Worm (Caenorhabditis elegans): ENCODE data around the gene sre-34.

The sre-34 gene

DNA sequence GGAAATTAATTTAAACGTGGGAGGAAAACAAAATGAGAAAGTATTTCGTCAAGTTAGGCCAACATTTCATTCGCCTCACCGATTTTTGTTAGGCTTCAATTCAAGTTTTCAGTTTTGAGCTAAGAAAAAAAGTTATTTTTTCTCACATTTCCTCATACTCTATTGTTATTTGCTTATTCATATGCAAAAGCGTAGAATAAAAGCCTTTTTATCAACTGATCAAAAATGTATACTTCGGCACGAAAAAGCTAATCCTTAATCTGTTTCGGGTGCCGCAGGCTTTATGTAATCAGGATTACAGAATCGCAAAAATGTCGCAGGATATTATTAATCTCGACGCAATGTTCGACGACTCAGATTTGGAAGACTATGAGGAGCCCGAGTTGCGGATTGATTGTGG is 40.0 kb downstream of the sre-34 start, which contains the start of gene T21B4.15:
T21B4.15 (plus strand) TSS at position 301 of the 400 bp plus-strand sequence.
- TF ChIP-seq swsn-7 (tag; optimal IDR thresholded peaks at IDR 0.05) (no peak), dsc-1 (tag; optimal IDR thresholded peaks at IDR 0.05) (peak; percentile 53), lin-14 (GFP tag; optimal IDR thresholded peaks at IDR 0.05) (peak; percentile 25)

DNA sequence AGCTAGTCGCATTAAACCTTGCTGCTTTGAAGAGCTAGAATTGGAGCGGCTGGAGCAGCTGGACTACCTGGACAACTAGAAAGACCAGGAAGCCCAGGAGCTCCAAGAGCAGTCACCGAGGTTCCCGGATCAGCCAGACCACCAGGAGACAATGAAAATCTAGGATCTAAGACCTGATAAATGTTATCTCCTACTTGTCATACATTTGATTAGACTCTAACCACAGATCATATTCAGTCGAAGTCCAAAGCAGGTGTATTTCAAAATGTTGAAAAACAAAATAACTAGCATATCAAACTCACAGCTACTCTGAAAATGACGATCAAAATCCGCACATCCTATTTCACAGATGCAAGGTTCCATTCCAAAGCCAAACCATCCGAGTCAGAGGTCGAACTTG is 42.0 kb downstream of the sre-34 start, which contains the start of gene srz-6:
srz-6 (plus strand) TSS at position 301 of the 400 bp plus-strand sequence.
- TF ChIP-seq hpl-2 (GFP tag; optimal IDR thresholded peaks at IDR 0.05) (no peak), nhr-47 (tag; optimal IDR thresholded peaks at IDR 0.05) (no peak), ztf-4 (tag; optimal IDR thresholded peaks at IDR 0.05) (no peak), efl-3 (GFP tag; optimal IDR thresholded peaks at IDR 0.05) (no peak), C04F5.9 (tag; optimal IDR thresholded peaks at IDR 0.05) (no peak), hlh-4 (tag; optimal IDR thresholded peaks at IDR 0.05) (no peak), ceh-63 (GFP tag; optimal IDR thresholded peaks at IDR 0.05) (no peak), egl-27 (tag; optimal IDR thresholded peaks at IDR 0.05) (no peak), zag-1 (tag; optimal IDR thresholded peaks at IDR 0.05) (no peak), lin-15B (tag; optimal IDR thresholded peaks at IDR 0.05) (no peak), aha-1 (tag; optimal IDR thresholded peaks at IDR 0.05) (no peak), unc-62 (GFP tag; optimal IDR thresholded peaks at IDR 0.05) (no peak), nhr-20 (tag; optimal IDR thresholded peaks at IDR 0.05) (no peak), jun-1 (tag; optimal IDR thresholded peaks at IDR 0.05) (no peak), nhr-237 (tag; optimal IDR thresholded peaks at IDR 0.05) (no peak), swsn-7 (tag; optimal IDR thresholded peaks at IDR 0.05) (no peak), fkh-8 (tag; optimal IDR thresholded peaks at IDR 0.05) (no peak), lin-13 (GFP tag; optimal IDR thresholded peaks at IDR 0.05) (no peak), skn-1 (tag; optimal IDR thresholded peaks at IDR 0.05) (no peak), elt-2 (tag; optimal IDR thresholded peaks at IDR 0.05) (no peak)

DNA sequence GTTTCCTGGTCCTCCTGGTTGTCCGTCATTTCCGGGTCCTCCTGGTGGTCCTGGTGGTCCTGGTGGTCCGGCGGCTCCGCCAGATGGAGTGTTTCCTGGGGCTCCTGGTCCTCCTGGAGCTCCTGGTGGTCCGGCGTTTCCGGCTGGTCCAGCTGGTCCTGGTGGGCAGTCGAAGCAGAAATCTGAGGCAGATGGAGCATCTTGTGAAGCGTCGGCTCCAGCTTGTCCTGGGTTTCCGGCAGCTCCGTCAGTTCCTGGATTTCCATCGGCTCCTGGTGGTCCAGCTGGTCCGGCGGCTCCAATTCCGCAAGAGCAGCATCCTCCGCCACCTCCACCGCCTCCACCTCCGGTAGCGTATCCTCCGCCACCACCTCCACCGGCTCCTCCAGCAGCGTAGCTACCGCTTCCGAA is 44.1 kb downstream of the sre-34 start:
- TF ChIP-seq ceh-8 (GFP tag; optimal IDR thresholded peaks at IDR 0.05) (peak; percentile 50), nhr-237 (tag; optimal IDR thresholded peaks at IDR 0.05) (no peak), blmp-1 (tag; optimal IDR thresholded peaks at IDR 0.05) (no peak)

DNA sequence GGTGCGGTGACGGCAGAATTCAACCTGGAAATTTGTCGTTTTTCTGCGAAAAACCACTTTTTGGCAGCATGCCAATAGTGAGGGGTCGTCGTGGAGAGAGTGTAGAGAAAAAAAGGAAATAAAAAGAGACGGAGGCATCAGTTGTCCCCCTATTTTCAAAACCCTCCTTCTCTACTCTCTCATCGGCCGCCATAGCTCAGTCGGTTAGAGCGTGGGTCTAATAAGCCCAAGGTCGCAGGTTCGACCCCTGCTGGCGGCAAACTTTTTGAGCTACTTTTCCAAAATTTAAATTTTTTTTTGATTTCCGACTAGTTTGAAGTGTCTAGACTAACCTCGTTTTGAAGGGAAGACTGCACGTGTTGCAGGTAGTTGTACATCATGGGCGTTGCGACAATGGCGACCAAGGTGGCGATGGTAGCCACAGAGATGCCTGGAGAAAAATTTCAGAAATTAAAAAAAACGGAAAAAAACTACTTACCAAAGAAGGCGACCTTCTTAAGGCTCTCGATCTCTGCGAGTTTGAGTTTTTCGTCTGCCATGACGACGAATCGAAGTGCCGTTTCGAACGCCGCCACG is 44.7 kb downstream of the sre-34 start, which contains the start of gene col-85:
col-85 (minus strand) TSS at position 540 of the 576 bp plus-strand sequence.
- TF ChIP-seq fkh-4 (tag; optimal IDR thresholded peaks at IDR 0.05; ENCODE audit: borderline replicate concordance) (no peak), nhr-20 (tag; optimal IDR thresholded peaks at IDR 0.05) (peak; percentile 70), zag-1 (tag; optimal IDR thresholded peaks at IDR 0.05) (no peak), egl-27 (tag; optimal IDR thresholded peaks at IDR 0.05) (peak in 1 of 2 experiments; percentile 53), grh-1 (GFP tag; IDR thresholded peaks at IDR 0.05) (peak; percentile 43; the same call in 1 of the 2 replicates), nhr-47 (tag; optimal IDR thresholded peaks at IDR 0.05) (peak; percentile 82), ceh-8 (GFP tag; optimal IDR thresholded peaks at IDR 0.05) (no peak), ceh-63 (GFP tag; optimal IDR thresholded peaks at IDR 0.05) (no peak), unc-62 (GFP tag; optimal IDR thresholded peaks at IDR 0.05) (no peak), lin-39 (tag; optimal IDR thresholded peaks at IDR 0.05) (no peak), fos-1 (tag; optimal IDR thresholded peaks at IDR 0.05) (peak; percentile 69), ama-1 (optimal IDR thresholded peaks at IDR 0.05) (no peak), aha-1 (tag; optimal IDR thresholded peaks at IDR 0.05) (no peak), dsc-1 (tag; optimal IDR thresholded peaks at IDR 0.05) (peak; percentile 75), mab-9 (GFP tag; IDR thresholded peaks at IDR 0.05) (0 out of 2 replicates have a peak, but pooled peaks have one; percentile 41), nhr-19 (GFP tag; conservative IDR thresholded peaks at IDR 0.05) (peak; percentile 76), zip-4 (GFP tag; optimal IDR thresholded peaks at IDR 0.05) (no peak), jun-1 (tag; optimal IDR thresholded peaks at IDR 0.05) (peak; percentile 37), rnt-1 (tag; optimal IDR thresholded peaks at IDR 0.05) (peak; percentile 68), sox-4 (tag; optimal IDR thresholded peaks at IDR 0.05) (no peak), nhr-85 (tag) (peak; percentile 72), blmp-1 (tag; optimal IDR thresholded peaks at IDR 0.05) (no peak), nhr-71 (tag; optimal IDR thresholded peaks at IDR 0.05) (peak; percentile 78), nhr-237 (tag; optimal IDR thresholded peaks at IDR 0.05) (no peak), sptf-1 (tag; optimal IDR thresholded peaks at IDR 0.05) (no peak), C04F5.9 (tag; optimal IDR thresholded peaks at IDR 0.05) (no peak), efl-3 (GFP tag; optimal IDR thresholded peaks at IDR 0.05) (no peak), aly-2 (tag; optimal IDR thresholded peaks at IDR 0.05) (peak; percentile 49), ets-5 (GFP tag; IDR thresholded peaks at IDR 0.05) (no peak), hpl-2 (GFP tag; optimal IDR thresholded peaks at IDR 0.05) (peak; percentile 5), irx-1 (tag; optimal IDR thresholded peaks at IDR 0.05) (peak; percentile 57), nhr-76 (tag; optimal IDR thresholded peaks at IDR 0.05) (no peak), nhr-12 (tag; optimal IDR thresholded peaks at IDR 0.05) (no peak), F16B12.6 (tag; optimal IDR thresholded peaks at IDR 0.05) (peak; percentile 19), ztf-11 (tag; optimal IDR thresholded peaks at IDR 0.05) (peak in 1 of 2 experiments; percentile 16)

All from whole organism, L1 larva.